Fruit fly (Drosophila melanogaster) whole organism, wandering third instar larva: ENCODE results near the gene topi.

Source experiments
- Abd-B ChIP-seq: fragments of >200 bp; optimal IDR thresholded peaks from 2 replicates; lab custom pipeline; 2017; ENCODE audit warnings: missing biosample characterization, missing genetic modification characterization
- CG32264 ChIP-seq: fragments of 200-800 bp; sonication (Bioruptor generic); optimal IDR thresholded peaks from 2 replicates; lab custom pipeline; 2016; ENCODE audit warnings: missing biosample characterization, missing genetic modification characterization
- CG9705 ChIP-seq: fragments of 200-800 bp; sonication (Bioruptor generic); optimal IDR thresholded peaks from 2 replicates; lab custom pipeline; 2018; ENCODE audit warnings: missing biosample characterization, mild to moderate bottlenecking, missing genetic modification characterization
- CrebA ChIP-seq: fragments of 200-800 bp; sonication (Bioruptor generic); optimal IDR thresholded peaks from 2 replicates; lab custom pipeline; 2016; ENCODE audit warnings: missing biosample characterization, mild to moderate bottlenecking, missing genetic modification characterization, borderline replicate concordance
- Dfd ChIP-seq: fragments of >200 bp; optimal IDR thresholded peaks from 2 replicates; lab custom pipeline; 2017; ENCODE audit warnings: missing biosample characterization, missing genetic modification characterization
- Dif ChIP-seq: fragments of 200-275, 200-300 bp; sonication (Bioruptor generic); optimal IDR thresholded peaks from 2 replicates; lab custom pipeline; 2018; ENCODE audit warnings: missing biosample characterization, missing genetic modification characterization; ENCODE audit not compliant: partially characterized antibody
- GATAd ChIP-seq: sonication (Bioruptor generic); optimal IDR thresholded peaks from 2 replicates; lab custom pipeline; 2016; ENCODE audit warnings: missing biosample characterization, missing genetic modification characterization
- Hnf4 ChIP-seq: fragments of 200-800 bp; sonication (Bioruptor generic); optimal IDR thresholded peaks from 2 replicates; lab custom pipeline; 2016; ENCODE audit warnings: missing biosample characterization, mild to moderate bottlenecking, missing genetic modification characterization
- Mio ChIP-seq: sonication (Bioruptor generic); optimal IDR thresholded peaks from 2 replicates; lab custom pipeline; 2016; ENCODE audit warnings: missing biosample characterization, missing genetic modification characterization
- Myc ChIP-seq: fragments of >200 bp; optimal IDR thresholded peaks from 2 replicates; lab custom pipeline; 2017
- N ChIP-seq: fragments of >200 bp; optimal IDR thresholded peaks from 2 replicates; lab custom pipeline; 2018; ENCODE audit warnings: missing biosample characterization, missing external identifiers, missing genetic modification characterization
- OdsH ChIP-seq: fragments of 200-800 bp; sonication (Bioruptor generic); optimal IDR thresholded peaks from 2 replicates; lab custom pipeline; 2016; ENCODE audit warnings: missing biosample characterization, mild to moderate bottlenecking, missing genetic modification characterization
- Rel ChIP-seq, 2 experiments: fragments of 200-800 bp; sonication (Bioruptor generic) in 1 of 2; optimal IDR thresholded peaks; 2 replicates in 1 of 2; 3 replicates in 1 of 2; lab custom pipeline; 2016 to 2019; ENCODE audit warnings: mild to moderate bottlenecking in 2 of 2, missing biosample characterization in 2 of 2, missing genetic modification characterization in 2 of 2, moderate library complexity in 1 of 2
- Sp1 ChIP-seq: fragments of 200-800 bp; sonication (Bioruptor generic); optimal IDR thresholded peaks from 3 replicates; lab custom pipeline; 2019; ENCODE audit warnings: missing biosample characterization, mild to moderate bottlenecking, missing genetic modification characterization, moderate library complexity
- Vsx2 ChIP-seq: fragments of 200-300, 225-300 bp; sonication (Bioruptor generic); optimal IDR thresholded peaks from 2 replicates; lab custom pipeline; 2018; ENCODE audit warnings: missing biosample characterization, missing genetic modification characterization; ENCODE audit not compliant: partially characterized antibody
- br ChIP-seq: fragments of 200-800 bp; sonication (Bioruptor generic); optimal IDR thresholded peaks from 2 replicates; lab custom pipeline; 2016; ENCODE audit warnings: missing biosample characterization, missing genetic modification characterization
- dl ChIP-seq, 2 experiments: fragments of 175-275, 200-275 bp in 1 of 2; fragments of 200-275 bp in 1 of 2; sonication (Bioruptor generic); optimal IDR thresholded peaks; lab custom pipeline; 2018; ENCODE audit warnings: mild to moderate bottlenecking in 2 of 2, missing biosample characterization in 2 of 2, missing genetic modification characterization in 2 of 2, moderate library complexity in 2 of 2; ENCODE audit not compliant: partially characterized antibody in 2 of 2, insufficient read depth in 1 of 2
- dsf ChIP-seq: sonication (Bioruptor generic); optimal IDR thresholded peaks from 2 replicates; lab custom pipeline; 2016; ENCODE audit warnings: missing biosample characterization, missing genetic modification characterization, borderline replicate concordance
- ey ChIP-seq: fragments of 200-800 bp; sonication (Bioruptor generic); optimal IDR thresholded peaks from 2 replicates; lab custom pipeline; 2016; ENCODE audit warnings: missing biosample characterization, missing genetic modification characterization
- foxo ChIP-seq, 2 experiments: fragments of 200-800 bp; sonication (Bioruptor generic); optimal IDR thresholded peaks; 2 replicates in 1 of 2; 3 replicates in 1 of 2; lab custom pipeline; 2016 to 2017; ENCODE audit warnings: missing biosample characterization in 2 of 2, missing genetic modification characterization in 2 of 2
- fru ChIP-seq: fragments of 200-800 bp; sonication (Bioruptor generic); optimal IDR thresholded peaks from 3 replicates; lab custom pipeline; 2016; ENCODE audit warnings: missing biosample characterization, mild to moderate bottlenecking, missing genetic modification characterization
- h ChIP-seq: fragments of 200-800 bp; sonication (Bioruptor generic); optimal IDR thresholded peaks from 3 replicates; lab custom pipeline; 2016; ENCODE audit warnings: missing biosample characterization, mild to moderate bottlenecking, missing genetic modification characterization
- jim ChIP-seq: fragments of 175-275, 200-325 bp; sonication (Bioruptor generic); optimal IDR thresholded peaks from 2 replicates; lab custom pipeline; 2016; ENCODE audit warnings: missing biosample characterization, mild to moderate bottlenecking, missing genetic modification characterization
- lola ChIP-seq: fragments of >200 bp; optimal IDR thresholded peaks from 2 replicates; lab custom pipeline; 2017; ENCODE audit warnings: missing biosample characterization, missing genetic modification characterization
- psq ChIP-seq: fragments of 200-800 bp; sonication (Bioruptor generic); optimal IDR thresholded peaks from 3 replicates; lab custom pipeline; 2017; ENCODE audit warnings: missing biosample characterization, mild to moderate bottlenecking, missing genetic modification characterization, moderate library complexity
- rgr ChIP-seq: fragments of 200-800 bp; sonication (Bioruptor generic); optimal IDR thresholded peaks from 3 replicates; lab custom pipeline; 2016; ENCODE audit warnings: missing biosample characterization, mild to moderate bottlenecking, missing genetic modification characterization
- sv ChIP-seq: fragments of 200-800 bp; sonication (Bioruptor generic); optimal IDR thresholded peaks from 3 replicates; lab custom pipeline; 2016; ENCODE audit warnings: missing biosample characterization, missing genetic modification characterization
- usp ChIP-seq: fragments of >200 bp; optimal IDR thresholded peaks from 2 replicates; lab custom pipeline; 2017; ENCODE audit warnings: missing biosample characterization, missing genetic modification characterization

topi gene

DNA sequence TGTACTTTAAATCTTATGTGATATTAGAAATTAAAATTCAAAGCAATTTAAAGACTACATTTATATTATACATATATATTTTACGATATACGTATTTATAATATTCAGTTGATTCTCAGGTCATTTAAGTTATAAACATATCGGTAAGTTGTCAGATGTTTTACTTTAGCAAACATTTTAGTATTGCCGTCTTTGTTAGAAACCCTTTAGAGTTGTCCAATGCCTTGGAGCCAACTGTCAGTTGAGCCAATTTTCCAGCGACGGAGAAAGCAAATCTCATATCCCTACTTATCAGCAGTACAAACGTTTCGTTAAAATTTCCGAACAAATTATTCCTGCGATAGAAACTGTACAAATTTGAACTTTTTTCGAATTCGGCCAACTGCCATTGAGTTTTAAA, at the start of gene topi:
Gene topi, plus strand, starts transcription at position 301 of the 400 bp plus-strand sequence.
- no peak for TF ChIP-seq Rel (GFP tag; optimal IDR thresholded peaks at IDR 0.05; lab: Kevin White, UChicago)
- TF ChIP-seq Rel (tag; optimal IDR thresholded peaks at IDR 0.05; lab: Kevin White, UChicago): no peak
- TF ChIP-seq jim: no peak

dm6 chr3R:9725121-9725956, 49.6 kb upstream of the topi start, which contains the start of gene hyd:
TSS of gene hyd (minus strand) at chr3R:9725615.
- TF ChIP-seq ey (GFP tag; lab: Kevin White, UChicago) (no peak), GATAd (GFP tag; lab: Kevin White, UChicago) (no peak), N (GFP tag; lab: Kevin White, UChicago) (peak; percentile 78), sv (GFP tag; lab: Kevin White, UChicago) (no peak), rgr (GFP tag; lab: Kevin White, UChicago) (no peak), CrebA (no peak)

DNA sequence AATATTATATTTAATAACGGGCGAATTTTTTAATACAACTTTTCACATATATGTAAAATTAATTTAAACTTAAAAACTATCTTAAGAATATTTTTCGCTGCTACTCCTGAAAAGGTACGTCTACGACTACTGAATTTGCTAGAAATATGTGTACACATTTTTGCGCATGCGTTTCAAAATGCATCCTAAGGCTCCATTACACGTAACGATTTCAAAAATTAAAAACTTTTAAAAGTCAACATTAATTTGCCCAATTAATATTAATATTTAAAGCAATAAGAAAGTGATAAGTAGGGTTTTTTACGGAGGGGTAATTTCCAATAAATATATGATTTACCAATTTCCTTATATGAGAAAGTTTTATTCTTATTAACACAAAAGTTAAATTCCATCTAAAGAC, 44.1 kb upstream of the topi start, which contains the start of gene FoxP:
Gene FoxP, minus strand, starts transcription at position 89 of the 400 bp plus-strand sequence.
- peak; percentile 94 for TF ChIP-seq Vsx2 (GFP tag; lab: Kevin White, UChicago)
- TF ChIP-seq OdsH (GFP tag; lab: Kevin White, UChicago): no peak
- TF ChIP-seq Dif (GFP tag; lab: Kevin White, UChicago): peak; percentile 59
- no peak for TF ChIP-seq foxo (GFP tag; optimal IDR thresholded peaks at IDR 0.05; lab: Kevin White, UChicago)
- TF ChIP-seq jim: no peak
- no peak for TF ChIP-seq GATAd (GFP tag; lab: Kevin White, UChicago)
- TF ChIP-seq h (GFP tag; lab: Kevin White, UChicago): no peak
- TF ChIP-seq usp (GFP tag; lab: Kevin White, UChicago): no peak
- TF ChIP-seq Sp1: no peak

- TF ChIP-seq Dif (GFP tag; lab: Kevin White, UChicago) (no peak), lola (no peak), OdsH (GFP tag; lab: Kevin White, UChicago) (no peak), Hnf4 (GFP tag; lab: Kevin White, UChicago) (no peak), Myc (lab: Kevin White, UChicago) (no peak), Abd-B (no peak)
- TF ChIP-seq, all 38 proteins: peak for 0
Measured at dm6 chr3R:9733150-9733549, 41.8 kb upstream of the topi start, which contains the start of gene alphaTub85E. TSS of gene alphaTub85E (minus strand) at chr3R:9733250.

dm6 chr3R:9735151-9735550, 39.8 kb upstream of the topi start:
- TF ChIP-seq Dif (GFP tag; lab: Kevin White, UChicago) (no peak), sv (GFP tag; lab: Kevin White, UChicago) (no peak), dsf (no peak), Abd-B (no peak), jim (no peak), GATAd (GFP tag; lab: Kevin White, UChicago) (no peak), CG9705 (GFP tag; lab: Kevin White, UChicago) (no peak), psq (no peak), CG32264 (GFP tag; lab: Kevin White, UChicago) (no peak), Vsx2 (GFP tag; lab: Kevin White, UChicago) (no peak), fru (GFP tag; lab: Kevin White, UChicago) (no peak), Dfd (GFP tag; lab: Kevin White, UChicago) (no peak), dl (GFP tag; optimal IDR thresholded peaks at IDR 0.05; lab: Kevin White, UChicago; ENCODE audit: insufficient read depth in 1 of 2, partially characterized antibody in 2 of 2) (no peak), br (GFP tag; lab: Kevin White, UChicago) (no peak), Mio (GFP tag; lab: Kevin White, UChicago) (no peak), Rel (GFP tag; optimal IDR thresholded peaks at IDR 0.05; lab: Kevin White, UChicago) (no peak), Rel (tag; optimal IDR thresholded peaks at IDR 0.05; lab: Kevin White, UChicago) (no peak), rgr (GFP tag; lab: Kevin White, UChicago) (no peak)
